Fruit fly (Drosophila melanogaster) whole organism, pupa: ENCODE results near the gene CG33310.

Experiments
- CG10348 ChIP-seq: fragments of 200-800 bp; sonication (Bioruptor generic); IDR thresholded peaks from 2 replicates; pipeline ENCODE4 v1.3.6; 2022; ENCODE audit warnings: missing biosample characterization, missing genetic modification characterization
- CG12605 ChIP-seq: fragments of 200-800 bp; sonication (Bioruptor generic); IDR thresholded peaks from 2 replicates; pipeline ENCODE4 v1.3.6; 2022; ENCODE audit warnings: missing biosample characterization, missing genetic modification characterization
- CG13204 ChIP-seq: fragments of 200-800 bp; sonication (Bioruptor generic); optimal IDR thresholded peaks from 2 replicates; lab custom pipeline; 2018; ENCODE audit warnings: missing biosample characterization, mild to moderate bottlenecking, missing genetic modification characterization, moderate library complexity
- CG14655 ChIP-seq: fragments of 200-800 bp; sonication (Bioruptor generic); optimal IDR thresholded peaks from 3 replicates; lab custom pipeline; 2017; ENCODE audit warnings: mild to moderate bottlenecking, missing biosample characterization, missing genetic modification reagents, missing genetic modification characterization
- CG15710 ChIP-seq: fragments of 200-800 bp; sonication (Bioruptor generic); optimal IDR thresholded peaks from 2 replicates; lab custom pipeline; 2018; ENCODE audit warnings: missing biosample characterization, mild to moderate bottlenecking, missing genetic modification characterization, moderate library complexity
- CG17806 ChIP-seq: fragments of 200-800 bp; sonication (Bioruptor generic); optimal IDR thresholded peaks from 2 replicates; lab custom pipeline; 2018; ENCODE audit warnings: missing biosample characterization, mild to moderate bottlenecking, missing genetic modification characterization, moderate library complexity
- CG32121 ChIP-seq: fragments of 200-800 bp; sonication (Bioruptor generic); IDR thresholded peaks from 2 replicates; pipeline ENCODE4 v1.3.6; 2022; ENCODE audit warnings: missing biosample characterization, missing genetic modification characterization
- CG34367 ChIP-seq: fragments of 200-800 bp; sonication (Bioruptor generic); optimal IDR thresholded peaks from 2 replicates; lab custom pipeline; 2018; ENCODE audit warnings: missing biosample characterization, mild to moderate bottlenecking, missing genetic modification characterization
- CG4496 ChIP-seq: fragments of 200-800 bp; sonication (Bioruptor generic); IDR thresholded peaks from 3 replicates; pipeline ENCODE4 v1.3.6; 2022; ENCODE audit warnings: missing biosample characterization, missing genetic modification characterization
- CG8159 ChIP-seq: fragments of 200-800 bp; sonication (Bioruptor generic); optimal IDR thresholded peaks from 3 replicates; lab custom pipeline; 2018; ENCODE audit warnings: missing biosample characterization, mild to moderate bottlenecking, missing genetic modification characterization, moderate library complexity
- CG8301 ChIP-seq: fragments of 200-800 bp; sonication (Bioruptor generic); optimal IDR thresholded peaks from 2 replicates; lab custom pipeline; 2018; ENCODE audit warnings: missing biosample characterization, mild to moderate bottlenecking, missing genetic modification characterization
- CG9948 ChIP-seq: fragments of 200-800 bp; sonication (Bioruptor generic); optimal IDR thresholded peaks from 2 replicates; lab custom pipeline; 2018; ENCODE audit warnings: missing biosample characterization, mild to moderate bottlenecking, missing genetic modification characterization, moderate library complexity
- D1 ChIP-seq: fragments of 200-800 bp; sonication (Bioruptor generic); optimal IDR thresholded peaks from 2 replicates; lab custom pipeline; 2018; ENCODE audit warnings: missing biosample characterization, mild to moderate bottlenecking, missing genetic modification characterization, moderate library complexity
- Ets98B ChIP-seq: fragments of 200-800 bp; sonication (Bioruptor generic); IDR thresholded peaks from 2 replicates; pipeline ENCODE4 v1.3.6; 2022; ENCODE audit warnings: missing biosample characterization, missing genetic modification characterization
- Pif1A ChIP-seq: fragments of 200-800 bp; sonication (Bioruptor generic); optimal IDR thresholded peaks from 3 replicates; lab custom pipeline; 2016; ENCODE audit warnings: missing biosample characterization, missing genetic modification characterization
- Pif1B ChIP-seq: fragments of 200-800 bp; sonication (Bioruptor generic); optimal IDR thresholded peaks from 3 replicates; lab custom pipeline; 2016; ENCODE audit warnings: missing biosample characterization, missing genetic modification characterization
- Snoo ChIP-seq: fragments of 200-800 bp; sonication (Bioruptor generic); optimal IDR thresholded peaks from 3 replicates; lab custom pipeline; 2017; ENCODE audit warnings: missing biosample characterization, mild to moderate bottlenecking, missing genetic modification characterization, inconsistent platforms
- fd96Ca ChIP-seq: fragments of 200-800 bp; sonication (Bioruptor generic); IDR thresholded peaks from 3 replicates; pipeline ENCODE4 v1.3.6; 2022; ENCODE audit warnings: missing biosample characterization, missing genetic modification characterization
- gl ChIP-seq: fragments of 200-800 bp; sonication (Bioruptor generic); optimal IDR thresholded peaks from 2 replicates; lab custom pipeline; 2018; ENCODE audit warnings: missing biosample characterization, mild to moderate bottlenecking, missing genetic modification characterization
- rn ChIP-seq: fragments of 200-800 bp; sonication (Bioruptor generic); IDR thresholded peaks from 2 replicates; pipeline ENCODE4 v1.3.6; 2022; ENCODE audit warnings: missing biosample characterization, missing genetic modification characterization

The CG33310 gene

DNA sequence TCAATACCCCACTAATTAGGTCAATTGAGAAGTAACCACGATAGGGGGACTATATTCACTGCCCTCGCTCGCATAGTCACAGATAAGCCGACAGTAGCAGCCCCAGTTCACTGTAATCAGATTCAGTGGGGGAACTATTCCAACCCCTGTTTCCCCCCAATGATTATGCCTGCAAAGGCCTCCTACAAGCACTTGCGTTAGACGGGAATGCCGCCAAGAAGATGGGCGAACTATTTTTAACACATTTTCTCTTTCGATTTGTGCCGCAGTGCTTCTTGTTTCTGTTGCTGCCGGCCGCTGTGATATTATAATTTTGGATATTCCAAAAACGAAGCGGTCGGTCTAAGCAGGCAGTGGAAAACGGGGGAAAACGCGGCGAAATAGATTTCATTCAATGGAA is 39.0 kb downstream of the CG33310 start:
- TF ChIP-seq fd96Ca (GFP tag; lab: Robert Waterston, UW): no peak
- no peak for TF ChIP-seq Pif1B (GFP tag; lab: Kevin White, UChicago)
- no peak for TF ChIP-seq CG4496
- no peak for TF ChIP-seq CG8159 (tag; lab: Kevin White, UChicago)
- TF ChIP-seq CG15710 (tag; lab: Kevin White, UChicago): no peak
- no peak for TF ChIP-seq CG9948 (tag; lab: Kevin White, UChicago)
- TF ChIP-seq CG32121: no peak
- TF ChIP-seq CG34367 (tag; lab: Kevin White, UChicago): no peak
- no peak for TF ChIP-seq rn
- no peak for TF ChIP-seq CG17806 (tag; lab: Kevin White, UChicago)
- no peak for TF ChIP-seq Pif1A (GFP tag; lab: Kevin White, UChicago)
- TF ChIP-seq CG8301 (tag; lab: Kevin White, UChicago): no peak
- no peak for TF ChIP-seq Ets98B (GFP tag; lab: Robert Waterston, UW)
- TF ChIP-seq D1 (tag; lab: Kevin White, UChicago): no peak
- no peak for TF ChIP-seq CG13204 (GFP tag; lab: Kevin White, UChicago)
- TF ChIP-seq CG14655: no peak
- TF ChIP-seq, all 21 proteins: peak for 0

- TF ChIP-seq Ets98B (GFP tag; lab: Robert Waterston, UW): no peak
Observed at dm6 chr2L:15066141-15066540, 39.5 kb downstream of the CG33310 start.

dm6 chr2L:15067832-15068231 is 41.1 kb downstream of the CG33310 start:
- TF ChIP-seq CG12605 (GFP tag; lab: Robert Waterston, UW) (no peak), CG13204 (GFP tag; lab: Kevin White, UChicago) (no peak), CG8301 (tag; lab: Kevin White, UChicago) (no peak), CG32121 (no peak), Ets98B (GFP tag; lab: Robert Waterston, UW) (peak; percentile 21; the same call in 1 of the 2 replicates), CG9948 (tag; lab: Kevin White, UChicago) (no peak)

DNA sequence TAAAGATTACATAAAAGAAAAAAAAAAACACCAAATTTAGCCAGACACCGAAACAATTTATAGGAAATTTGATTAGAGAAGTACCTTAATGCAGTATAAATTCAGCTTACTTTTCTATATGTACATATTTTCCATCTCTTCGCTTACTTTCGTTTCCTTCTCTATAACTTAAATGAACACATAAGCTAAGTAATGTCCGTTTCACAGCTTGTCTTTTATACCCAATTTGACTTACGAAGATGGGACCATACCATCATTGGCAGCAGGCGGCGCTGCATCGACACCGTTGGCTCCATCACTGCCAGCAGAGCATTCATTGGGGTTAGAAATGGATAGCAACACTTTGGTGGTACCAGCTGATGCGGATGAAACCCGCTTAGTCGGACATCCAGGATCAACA is 43.5 kb downstream of the CG33310 start, which contains the start of gene vig:
Gene vig (minus strand): TSS at position 101 of the 400 bp plus-strand sequence.
- TF ChIP-seq rn (no peak), Snoo (tag; lab: Kevin White, UChicago) (no peak), CG8301 (tag; lab: Kevin White, UChicago) (no peak), D1 (tag; lab: Kevin White, UChicago) (no peak), fd96Ca (GFP tag; lab: Robert Waterston, UW) (no peak), CG10348 (GFP tag; lab: Robert Waterston, UW) (no peak), CG4496 (no peak), Ets98B (GFP tag; lab: Robert Waterston, UW) (no peak), CG13204 (GFP tag; lab: Kevin White, UChicago) (no peak), CG12605 (GFP tag; lab: Robert Waterston, UW) (no peak), CG8159 (tag; lab: Kevin White, UChicago) (no peak), CG17806 (tag; lab: Kevin White, UChicago) (no peak), Pif1B (GFP tag; lab: Kevin White, UChicago) (no peak), CG15710 (tag; lab: Kevin White, UChicago) (no peak), CG9948 (tag; lab: Kevin White, UChicago) (no peak), CG34367 (tag; lab: Kevin White, UChicago) (no peak), CG32121 (no peak), Pif1A (GFP tag; lab: Kevin White, UChicago) (no peak)

dm6 chr2L:15074465-15074864 is 47.8 kb downstream of the CG33310 start, which contains the start of gene wwk:
Gene wwk (plus strand): TSS chr2L:15074776.
- no peak for TF ChIP-seq CG8301 (tag; lab: Kevin White, UChicago)
- no peak for TF ChIP-seq Pif1B (GFP tag; lab: Kevin White, UChicago)
- no peak for TF ChIP-seq rn
- no peak for TF ChIP-seq CG14655
- TF ChIP-seq CG12605 (GFP tag; lab: Robert Waterston, UW): no peak
- no peak for TF ChIP-seq D1 (tag; lab: Kevin White, UChicago)
- no peak for TF ChIP-seq CG4496
- no peak for TF ChIP-seq Ets98B (GFP tag; lab: Robert Waterston, UW)
- TF ChIP-seq Snoo (tag; lab: Kevin White, UChicago): no peak
- no peak for TF ChIP-seq CG34367 (tag; lab: Kevin White, UChicago)
- TF ChIP-seq fd96Ca (GFP tag; lab: Robert Waterston, UW): no peak
- no peak for TF ChIP-seq gl (tag; lab: Kevin White, UChicago)
- no peak for TF ChIP-seq CG17806 (tag; lab: Kevin White, UChicago)
- no peak for TF ChIP-seq CG13204 (GFP tag; lab: Kevin White, UChicago)
- no peak for TF ChIP-seq CG15710 (tag; lab: Kevin White, UChicago)
